Worm (Caenorhabditis elegans): Measurements from ENCODE around the gene Y54G11A.3.
"Not testable (repeated sequence)": the region's sequence is repeated elsewhere in the genome, so short reads cannot be mapped to it uniquely, and the experiment has no call there.

Gene Y54G11A.3

DNA sequence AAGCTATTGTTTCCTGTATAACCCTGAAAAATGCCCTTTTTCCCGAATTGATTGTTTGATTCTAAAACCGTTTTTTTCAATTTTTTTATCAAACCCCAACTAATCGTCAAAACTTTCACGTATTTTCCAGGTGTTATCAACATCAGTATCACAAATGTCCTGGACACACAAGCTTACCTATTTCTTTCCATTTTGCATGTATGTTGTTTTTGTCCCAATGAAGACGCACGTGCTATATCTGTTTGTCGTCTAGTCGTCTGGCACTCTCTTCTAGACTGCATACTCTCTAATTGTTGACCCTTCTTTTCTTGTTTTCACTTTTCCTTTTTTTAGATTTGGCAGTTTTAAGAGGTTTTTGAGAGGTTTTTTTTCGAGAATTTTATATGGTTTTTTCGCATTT is 19.9 kb downstream of the Y54G11A.3 start:
- no peak for TF ChIP-seq egl-27 (tag; optimal IDR thresholded peaks at IDR 0.05)
- peak; percentile 26 for TF ChIP-seq unc-55 (GFP tag; optimal IDR thresholded peaks at IDR 0.05)
- TF ChIP-seq sem-4 (tag; optimal IDR thresholded peaks at IDR 0.05): no peak
- peak; percentile 15 for TF ChIP-seq lin-13 (GFP tag; optimal IDR thresholded peaks at IDR 0.05)
- peak; percentile 72 for TF ChIP-seq nhr-25 (tag; optimal IDR thresholded peaks at IDR 0.05)
- no peak for TF ChIP-seq ztf-4 (tag; optimal IDR thresholded peaks at IDR 0.05)
- no peak for TF ChIP-seq peb-1 (tag; optimal IDR thresholded peaks at IDR 0.05)
- peak in 1 of 2 experiments; percentile 71 for TF ChIP-seq lsy-2 (tag; optimal IDR thresholded peaks at IDR 0.05)
- TF ChIP-seq sma-3 (GFP tag; optimal IDR thresholded peaks at IDR 0.05): peak; percentile 66
- TF ChIP-seq nhr-129 (tag; optimal IDR thresholded peaks at IDR 0.05): peak; percentile 73
- peak; percentile 53 for TF ChIP-seq nhr-21 (tag; optimal IDR thresholded peaks at IDR 0.05)
- no peak for TF ChIP-seq nhr-77 (tag; optimal IDR thresholded peaks at IDR 0.05)
- TF ChIP-seq unc-39 (tag; optimal IDR thresholded peaks at IDR 0.05): no peak
- no peak for TF ChIP-seq elt-3 (tag; optimal IDR thresholded peaks at IDR 0.05)
- TF ChIP-seq dmd-4 (tag; optimal IDR thresholded peaks at IDR 0.05): no peak
- no peak for TF ChIP-seq elt-1 (tag; optimal IDR thresholded peaks at IDR 0.05)
- peak; percentile 66 for TF ChIP-seq F13H6.1 (tag; optimal IDR thresholded peaks at IDR 0.05)
- TF ChIP-seq gmeb-1 (tag; optimal IDR thresholded peaks at IDR 0.05): peak; percentile 74
- peak; percentile 90 for TF ChIP-seq blmp-1 (tag; optimal IDR thresholded peaks at IDR 0.05; ENCODE audit: insufficient read depth)
- TF ChIP-seq ztf-11 (tag; optimal IDR thresholded peaks at IDR 0.05): no peak
- TF ChIP-seq mab-5 (tag; optimal IDR thresholded peaks at IDR 0.05): no peak
- peak; percentile 67 for TF ChIP-seq C34F6.9 (tag; optimal IDR thresholded peaks at IDR 0.05)
- no peak for TF ChIP-seq nhr-237 (tag; optimal IDR thresholded peaks at IDR 0.05)
- peak; percentile 84 for TF ChIP-seq crh-2 (tag; optimal IDR thresholded peaks at IDR 0.05)
- TF ChIP-seq sma-9 (GFP tag; optimal IDR thresholded peaks at IDR 0.05): peak; percentile 83
- no peak for TF ChIP-seq sma-9 (tag; optimal IDR thresholded peaks at IDR 0.05)
- TF ChIP-seq fos-1 (tag; optimal IDR thresholded peaks at IDR 0.05): peak; percentile 26
- TF ChIP-seq lin-39 (tag; optimal IDR thresholded peaks at IDR 0.05): no peak
- peak; percentile 89 to 95 for TF ChIP-seq mdl-1 (tag; optimal IDR thresholded peaks at IDR 0.05)
- TF ChIP-seq ceh-82 (tag; optimal IDR thresholded peaks at IDR 0.05): no peak
- TF ChIP-seq nhr-10 (tag; optimal IDR thresholded peaks at IDR 0.05): no peak
- no peak for TF ChIP-seq nhr-12 (tag; optimal IDR thresholded peaks at IDR 0.05)

DNA sequence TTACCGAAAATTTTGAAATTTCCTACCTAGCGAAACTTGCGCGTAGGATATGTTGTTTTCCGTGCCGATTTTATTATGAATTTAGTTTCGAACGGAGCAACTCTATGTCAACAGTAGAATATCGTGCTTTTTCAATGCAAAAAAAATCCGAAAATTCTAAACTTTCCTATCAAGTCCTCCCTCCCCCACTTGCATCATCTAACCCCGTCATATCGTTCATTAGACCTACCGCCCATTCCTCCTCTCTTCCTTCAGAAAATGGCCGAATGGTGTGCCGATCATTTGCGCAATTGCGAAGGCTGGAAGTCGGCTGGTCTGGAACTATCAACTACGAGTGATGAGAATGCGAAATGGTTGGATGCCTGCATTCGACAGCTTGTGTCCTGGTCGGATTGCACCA is 20.6 kb downstream of the Y54G11A.3 start, which contains the start of gene Y54G11A.7:
Gene Y54G11A.7 (plus strand): TSS at position 256 of the 400 bp plus-strand sequence.
- TF ChIP-seq sma-9 (GFP tag; optimal IDR thresholded peaks at IDR 0.05): peak; percentile 23
- TF ChIP-seq sma-9 (tag; optimal IDR thresholded peaks at IDR 0.05): not testable (repeated sequence)
- TF ChIP-seq nhr-129 (tag; optimal IDR thresholded peaks at IDR 0.05): peak; percentile 91

DNA sequence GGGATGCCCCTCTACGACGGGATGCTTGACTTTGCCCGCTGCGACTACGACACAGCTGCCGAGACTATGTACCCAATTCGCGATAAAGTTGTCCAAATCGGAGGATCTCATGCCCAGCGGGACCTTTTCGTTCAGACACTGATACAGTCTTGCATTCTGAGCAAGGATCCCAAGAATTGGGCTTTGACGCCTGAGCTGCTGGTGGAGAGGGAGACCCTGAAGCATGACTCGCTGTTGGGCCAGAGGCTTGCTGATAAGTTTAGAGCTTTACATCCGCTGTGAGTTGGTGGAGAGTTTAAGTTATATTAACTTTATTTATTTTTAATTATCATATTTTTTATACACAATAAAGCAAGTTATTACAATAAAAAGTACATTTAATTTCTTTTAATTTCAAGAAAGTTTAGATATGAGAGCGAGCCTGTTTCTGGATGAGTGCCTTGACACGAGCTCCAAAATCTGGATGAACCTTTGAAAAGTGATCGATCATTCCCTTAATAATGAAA is 22.9 kb downstream of the Y54G11A.3 start:
- peak; percentile 3 for TF ChIP-seq gmeb-1 (tag; optimal IDR thresholded peaks at IDR 0.05)
- peak; percentile 24 for TF ChIP-seq lin-13 (GFP tag; optimal IDR thresholded peaks at IDR 0.05)
- TF ChIP-seq fos-1 (tag; optimal IDR thresholded peaks at IDR 0.05): no peak
- TF ChIP-seq blmp-1 (tag; optimal IDR thresholded peaks at IDR 0.05; ENCODE audit: insufficient read depth): no peak

DNA sequence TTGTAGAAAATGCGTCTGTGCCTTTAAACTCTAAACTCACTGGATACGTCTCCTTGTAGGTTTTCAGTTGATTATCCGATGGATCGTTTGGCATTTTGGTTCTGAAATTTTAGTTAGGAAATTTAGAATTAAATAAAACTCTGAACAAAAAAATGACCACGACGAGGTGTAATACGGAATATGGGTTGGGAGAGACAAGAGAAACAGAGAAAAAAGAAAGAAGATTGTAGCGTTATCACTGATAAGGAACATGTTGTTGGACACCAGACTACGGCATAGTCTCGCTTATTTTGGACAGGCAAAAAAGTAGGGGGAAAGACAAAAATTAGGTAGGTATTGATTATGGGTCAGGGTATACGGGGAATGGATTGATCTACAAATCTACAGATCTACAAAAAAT is 25.5 kb downstream of the Y54G11A.3 start, which contains the start of gene ctl-2:
Gene ctl-2 (minus strand): TSS at position 101 of the 400 bp plus-strand sequence.
- TF ChIP-seq skn-1 (tag; optimal IDR thresholded peaks at IDR 0.05); lin-13 (GFP tag; optimal IDR thresholded peaks at IDR 0.05); ama-1 (optimal IDR thresholded peaks at IDR 0.05): not testable (repeated sequence)

DNA sequence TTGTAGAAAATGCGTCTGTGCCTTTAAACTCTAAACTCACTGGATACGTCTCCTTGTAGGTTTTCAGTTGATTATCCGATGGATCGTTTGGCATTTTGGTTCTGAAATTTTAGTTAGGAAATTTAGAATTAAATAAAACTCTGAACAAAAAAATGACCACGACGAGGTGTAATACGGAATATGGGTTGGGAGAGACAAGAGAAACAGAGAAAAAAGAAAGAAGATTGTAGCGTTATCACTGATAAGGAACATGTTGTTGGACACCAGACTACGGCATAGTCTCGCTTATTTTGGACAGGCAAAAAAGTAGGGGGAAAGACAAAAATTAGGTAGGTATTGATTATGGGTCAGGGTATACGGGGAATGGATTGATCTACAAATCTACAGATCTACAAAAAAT is 29.7 kb downstream of the Y54G11A.3 start, which contains the start of gene ctl-1:
Gene ctl-1 (minus strand): TSS at position 101 of the 400 bp plus-strand sequence.
- TF ChIP-seq egl-27, ztf-11, unc-39 (tag; optimal IDR thresholded peaks at IDR 0.05): not testable (repeated sequence)
